Fruit fly (Drosophila melanogaster): ENCODE measurements around the gene RagA-B.

Gene RagA-B

dm6 chr3R:9024835-9025510 lies 40.9 kb upstream of the RagA-B start (continued):
- TF ChIP-seq ATbp (GFP tag; optimal IDR thresholded peaks at IDR 0.05) (no peak), CG33557 (GFP tag; optimal IDR thresholded peaks at IDR 0.05) (no peak), fd96Cb (tag; optimal IDR thresholded peaks at IDR 0.05) (no peak), sima (GFP tag; optimal IDR thresholded peaks at IDR 0.05) (no peak), ac (GFP tag; optimal IDR thresholded peaks at IDR 0.05) (peak; percentile 95), CG3163 (GFP tag; optimal IDR thresholded peaks at IDR 0.05) (no peak), Jarid2 (GFP tag; optimal IDR thresholded peaks at IDR 0.05) (no peak), Elba2 (GFP tag; optimal IDR thresholded peaks at IDR 0.05) (no peak), CG2202 (tag; optimal IDR thresholded peaks at IDR 0.05) (no peak), CG8944 (GFP tag; optimal IDR thresholded peaks at IDR 0.05) (no peak), tll (GFP tag; optimal IDR thresholded peaks at IDR 0.05) (peak in 1 of 2 experiments; percentile 38), CG3065 (GFP tag; optimal IDR thresholded peaks at IDR 0.05) (no peak), oc (tag; optimal IDR thresholded peaks at IDR 0.05) (peak; percentile 50), al (GFP tag; IDR thresholded peaks at IDR 0.05) (no peak), Spps (tag; optimal IDR thresholded peaks at IDR 0.05) (no peak), CG18764 (GFP tag; optimal IDR thresholded peaks at IDR 0.05) (no peak), eyg (GFP tag; optimal IDR thresholded peaks at IDR 0.05) (no peak), danr (GFP tag; IDR thresholded peaks at IDR 0.05) (no peak), Hey (tag; optimal IDR thresholded peaks at IDR 0.05) (peak; percentile 43), gfzf (GFP tag; optimal IDR thresholded peaks at IDR 0.05) (no peak), Fer2 (tag; optimal IDR thresholded peaks at IDR 0.05) (no peak), CG11456 (GFP tag; IDR thresholded peaks at IDR 0.05) (no peak), CG6254 (GFP tag; optimal IDR thresholded peaks at IDR 0.05) (no peak), nom (GFP tag; optimal IDR thresholded peaks at IDR 0.05) (no peak), Kr (GFP tag; optimal IDR thresholded peaks at IDR 0.05) (peak; percentile 55), Hr3 (GFP tag; optimal IDR thresholded peaks at IDR 0.05) (no peak), CG17612 (GFP tag; IDR thresholded peaks at IDR 0.05) (no peak), CG6813 (GFP tag; optimal IDR thresholded peaks at IDR 0.05) (no peak), Atf6 (GFP tag; IDR thresholded peaks at IDR 0.05) (no peak), tap (tag; optimal IDR thresholded peaks at IDR 0.05) (peak; percentile 58), CHES-1-like (GFP tag; optimal IDR thresholded peaks at IDR 0.05) (no peak), lmd (GFP tag; IDR thresholded peaks at IDR 0.05) (no peak), gsb (GFP tag; IDR thresholded peaks at IDR 0.05) (no peak), CG6175 (GFP tag; IDR thresholded peaks at IDR 0.05) (no peak)

dm6 chr3R:9023934-9024333 lies 39.8 kb upstream of the RagA-B start:
- TF ChIP-seq jing (GFP tag; optimal IDR thresholded peaks at IDR 0.05) (no peak), NfI (GFP tag; optimal IDR thresholded peaks at IDR 0.05) (no peak), CrebB (tag; optimal IDR thresholded peaks at IDR 0.05) (no peak), CG10209 (GFP tag; optimal IDR thresholded peaks at IDR 0.05) (no peak), CG4282 (GFP tag; optimal IDR thresholded peaks at IDR 0.05) (no peak), CG7928 (GFP tag; optimal IDR thresholded peaks at IDR 0.05) (no peak), CG5953 (GFP tag; IDR thresholded peaks at IDR 0.05) (no peak), CHES-1-like (GFP tag; optimal IDR thresholded peaks at IDR 0.05) (no peak), CG3847 (GFP tag; IDR thresholded peaks at IDR 0.05) (no peak), H2.0 (GFP tag; IDR thresholded peaks at IDR 0.05) (no peak), ara (GFP tag; IDR thresholded peaks at IDR 0.05) (no peak), twi (tag; optimal IDR thresholded peaks at IDR 0.05) (peak; percentile 89), sima (GFP tag; optimal IDR thresholded peaks at IDR 0.05) (no peak), Trl (optimal IDR thresholded peaks at IDR 0.05) (no peak), Trl (GFP tag; optimal IDR thresholded peaks at IDR 0.05) (no peak), Doc3 (GFP tag; IDR thresholded peaks at IDR 0.05; ENCODE audit: partially characterized antibody) (no peak), CG17829 (tag; optimal IDR thresholded peaks at IDR 0.05) (no peak), zf30C (GFP tag; optimal IDR thresholded peaks at IDR 0.05) (no peak), Deaf1 (tag; optimal IDR thresholded peaks at IDR 0.05) (no peak), da (GFP tag; optimal IDR thresholded peaks at IDR 0.05) (no peak)
